Worm (Caenorhabditis elegans): ENCODE measurements around the gene C08B6.6.

DNA sequence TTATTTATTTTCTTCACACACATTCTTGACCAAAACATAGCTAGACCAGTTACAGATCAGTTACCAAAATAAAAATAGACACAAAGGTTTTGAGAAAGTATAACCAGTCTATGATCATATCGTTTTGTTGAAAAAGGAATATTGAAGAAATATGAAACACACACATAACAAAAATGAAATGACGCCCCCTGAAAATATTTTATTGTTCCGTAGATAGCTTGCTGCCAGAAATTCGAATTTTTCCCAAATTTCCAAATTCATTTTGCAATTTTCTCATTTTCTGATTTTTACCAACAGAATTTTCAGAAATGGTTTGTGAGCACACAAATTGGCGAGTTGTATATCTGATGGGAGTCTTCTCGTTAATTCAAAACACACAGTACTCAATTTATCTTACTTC is 48.0 kb upstream of the C08B6.6 start, which contains the start of gene F57A8.7:
- no peak for TF ChIP-seq dao-5 (tag; optimal IDR thresholded peaks at IDR 0.05)
- no peak for TF ChIP-seq him-1 (tag; optimal IDR thresholded peaks at IDR 0.05)
- no peak for TF ChIP-seq W03F9.2 (tag; optimal IDR thresholded peaks at IDR 0.05)
